Fruit fly (Drosophila melanogaster): ENCODE data around the gene bif.

bif gene

DNA sequence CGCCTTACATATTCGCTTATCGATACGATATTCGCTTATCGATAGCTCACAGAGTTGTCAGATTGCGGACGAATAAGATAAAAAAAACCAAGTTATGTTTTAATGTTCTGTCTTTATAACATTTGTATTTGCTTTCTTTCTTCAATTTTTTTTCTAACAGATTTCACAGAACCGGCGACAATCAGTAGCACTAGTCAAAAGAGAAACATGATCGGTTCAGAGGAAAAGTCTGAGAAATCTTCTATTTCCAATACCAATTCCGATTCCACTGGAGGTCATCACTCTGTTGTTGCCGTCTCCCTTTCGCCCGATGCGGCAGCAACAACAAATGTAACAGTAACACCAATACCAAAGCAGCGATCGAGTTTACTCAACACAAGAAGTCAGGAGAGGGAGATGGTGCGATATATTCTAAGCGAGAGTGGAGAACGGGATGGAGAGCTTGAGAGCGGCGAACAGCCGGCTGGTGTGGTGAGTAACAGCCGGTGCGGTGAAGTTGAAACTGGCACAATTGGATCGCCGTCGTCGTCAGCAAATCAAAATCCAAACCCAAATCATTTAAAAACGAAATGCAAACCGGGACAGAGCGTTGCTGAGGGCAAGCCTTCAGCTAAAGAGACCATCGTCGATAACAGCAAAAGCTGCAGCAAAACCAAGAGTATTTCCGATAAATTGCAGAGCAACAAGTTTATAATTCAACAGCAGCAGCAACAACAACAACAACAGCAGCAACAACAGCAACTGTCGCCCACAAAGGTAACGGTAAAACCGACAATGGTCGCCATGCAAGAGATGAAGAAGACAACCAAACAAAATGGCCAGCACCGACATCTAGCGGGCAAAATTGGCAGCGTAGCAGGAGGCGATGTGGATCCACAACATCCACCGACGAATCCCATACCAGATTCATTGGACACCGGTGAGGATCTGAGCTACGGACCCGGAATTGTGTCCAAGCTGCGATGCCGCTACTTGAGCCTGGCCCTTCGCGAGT lies 3.1 kb downstream of the bif start (continued):
- TF ChIP-seq jumu (GFP tag; optimal IDR thresholded peaks at IDR 0.05) (peak; percentile 63), CG11504 (tag; optimal IDR thresholded peaks at IDR 0.05) (peak; percentile 64), Hr3 (GFP tag; optimal IDR thresholded peaks at IDR 0.05) (peak; percentile 41), CG6254 (GFP tag; optimal IDR thresholded peaks at IDR 0.05) (no peak), maf-S (GFP tag; optimal IDR thresholded peaks at IDR 0.05) (peak; percentile 66), CG7271 (tag; optimal IDR thresholded peaks at IDR 0.05) (no peak), slbo (GFP tag; IDR thresholded peaks at IDR 0.05) (peak; percentile 62), unpg (GFP tag; optimal IDR thresholded peaks at IDR 0.05) (peak; percentile 48), CG12104 (GFP tag; optimal IDR thresholded peaks at IDR 0.05) (peak; percentile 50), schlank (tag; optimal IDR thresholded peaks at IDR 0.05) (no peak), zen2 (GFP tag; IDR thresholded peaks at IDR 0.05; ENCODE audit: partially characterized antibody) (no peak), lilli (GFP tag; optimal IDR thresholded peaks at IDR 0.05) (peak; percentile 81), hth (optimal IDR thresholded peaks at IDR 0.05) (no peak), CG16813 (GFP tag; IDR thresholded peaks at IDR 0.05; ENCODE audit: partially characterized antibody) (peak; percentile 54), Dek (tag; optimal IDR thresholded peaks at IDR 0.05) (peak; percentile 51), CG9437 (GFP tag; optimal IDR thresholded peaks at IDR 0.05) (no peak), luna (GFP tag; optimal IDR thresholded peaks at IDR 0.05) (no peak), CG12155 (GFP tag; optimal IDR thresholded peaks at IDR 0.05) (peak; percentile 61), emc (GFP tag; optimal IDR thresholded peaks at IDR 0.05) (peak; percentile 31), CG2120 (GFP tag; optimal IDR thresholded peaks at IDR 0.05) (peak; percentile 85), CG11398 (GFP tag; optimal IDR thresholded peaks at IDR 0.05) (peak; percentile 18), CG34376 (GFP tag; optimal IDR thresholded peaks at IDR 0.05) (peak; percentile 87), gsb (GFP tag; IDR thresholded peaks at IDR 0.05) (no peak), CG43689 (GFP tag; IDR thresholded peaks at IDR 0.05) (no peak), vfl (GFP tag; optimal IDR thresholded peaks at IDR 0.05) (peak; percentile 44), da (GFP tag; optimal IDR thresholded peaks at IDR 0.05) (no peak), ATbp (GFP tag; optimal IDR thresholded peaks at IDR 0.05) (no peak), ac (GFP tag; optimal IDR thresholded peaks at IDR 0.05) (no peak), seq (GFP tag; IDR thresholded peaks at IDR 0.05) (peak; percentile 12; the same call in 1 of the 2 replicates), crc (GFP tag; optimal IDR thresholded peaks at IDR 0.05) (peak; percentile 49), ssp (GFP tag; IDR thresholded peaks at IDR 0.05) (no peak), CG31365 (tag; optimal IDR thresholded peaks at IDR 0.05) (no peak), CG8281 (tag; optimal IDR thresholded peaks at IDR 0.05) (peak; percentile 25), caup (GFP tag; optimal IDR thresholded peaks at IDR 0.05; ENCODE audit: severe bottlenecking) (peak; percentile 57), CG4282 (GFP tag; optimal IDR thresholded peaks at IDR 0.05) (peak; percentile 65), Sin3A (optimal IDR thresholded peaks at IDR 0.05) (no peak), croc (GFP tag; conservative IDR thresholded peaks at IDR 0.05) (no peak), CG4404 (GFP tag; IDR thresholded peaks at IDR 0.05) (no peak), crol (GFP tag; IDR thresholded peaks at IDR 0.05) (peak; percentile 64; the same call in 1 of the 2 replicates), Mad (GFP tag; optimal IDR thresholded peaks at IDR 0.05) (no peak), Myb (GFP tag; optimal IDR thresholded peaks at IDR 0.05) (peak; percentile 62), CG2875 (GFP tag; optimal IDR thresholded peaks at IDR 0.05) (no peak), Stat92E (GFP tag; optimal IDR thresholded peaks at IDR 0.05) (peak in 1 of 3 experiments; percentile 35), Nf-YB (GFP tag; optimal IDR thresholded peaks at IDR 0.05) (peak; percentile 49), HLH3B (GFP tag; IDR thresholded peaks at IDR 0.05) (0 out of 2 replicates have a peak, but pooled peaks have one; percentile 11), Xbp1 (GFP tag; optimal IDR thresholded peaks at IDR 0.05) (peak; percentile 73), NK7.1 (GFP tag; optimal IDR thresholded peaks at IDR 0.05) (peak; percentile 35), gcm (GFP tag; optimal IDR thresholded peaks at IDR 0.05) (peak; percentile 39), Nf-YA (GFP tag; IDR thresholded peaks at IDR 0.05) (no peak)

Data from whole organism, embryonic.